Fruit fly (Drosophila melanogaster) whole organism, embryonic: ENCODE measurements around the gene CG9444.
A peak's percentile ranks its signal among the peaks of the same experiment; 100 is the strongest.

ENCODE experiments used
- BEAF-32 ChIP-seq: fragments of 200-800 bp; sonication (Bioruptor generic); optimal IDR thresholded peaks from 3 replicates; lab custom pipeline; 2017; ENCODE audit warnings: missing biosample characterization, missing genetic modification characterization, mild to moderate bottlenecking, moderate library complexity, missing genetic modification reagents
- CG11456 ChIP-seq: fragments of 200-800 bp; sonication (Bioruptor generic); IDR thresholded peaks from 3 replicates; pipeline ENCODE4 v1.3.6; 2022; ENCODE audit warnings: missing biosample characterization, missing genetic modification characterization
- CG12236 ChIP-seq: fragments of 200-800 bp; sonication (Bioruptor generic); optimal IDR thresholded peaks from 2 replicates; lab custom pipeline; 2016; ENCODE audit warnings: missing biosample characterization, missing genetic modification characterization
- CG13287 ChIP-seq: fragments of 200-800 bp; sonication (Bioruptor generic); IDR thresholded peaks from 2 replicates; pipeline ENCODE4 v1.3.6; 2022; ENCODE audit warnings: missing biosample characterization, missing genetic modification characterization; ENCODE audit not compliant: partially characterized antibody
- CG15011 ChIP-seq: fragments of 200-800 bp; sonication (Bioruptor generic); optimal IDR thresholded peaks from 3 replicates; lab custom pipeline; 2018; ENCODE audit warnings: missing biosample characterization, mild to moderate bottlenecking, missing genetic modification characterization
- CG1529 ChIP-seq: fragments of 200-800 bp; sonication (Bioruptor generic); optimal IDR thresholded peaks from 3 replicates; lab custom pipeline; 2018; ENCODE audit warnings: missing biosample characterization, missing genetic modification characterization
- CG17186 ChIP-seq: fragments of 200-800 bp; sonication (Bioruptor generic); optimal IDR thresholded peaks from 3 replicates; lab custom pipeline; 2017; ENCODE audit warnings: missing biosample characterization, missing genetic modification reagents, missing genetic modification characterization
- CG17359 ChIP-seq: fragments of 200-800 bp; sonication (Bioruptor generic); optimal IDR thresholded peaks from 3 replicates; lab custom pipeline; 2018; ENCODE audit warnings: missing biosample characterization, mild to moderate bottlenecking, missing genetic modification characterization, moderate library complexity
- CG17829 ChIP-seq: fragments of 200-800 bp; optimal IDR thresholded peaks from 2 replicates; lab custom pipeline; 2019; ENCODE audit warnings: missing biosample characterization, mild to moderate bottlenecking, missing genetic modification characterization, moderate library complexity
- CG2116 ChIP-seq: fragments of 200-800 bp; sonication (Bioruptor generic); optimal IDR thresholded peaks from 3 replicates; lab custom pipeline; 2018; ENCODE audit warnings: missing biosample characterization, mild to moderate bottlenecking, missing genetic modification characterization
- CG30403 ChIP-seq: fragments of 200-800 bp; sonication (Bioruptor generic); optimal IDR thresholded peaks from 3 replicates; lab custom pipeline; 2016; ENCODE audit warnings: missing biosample characterization, missing genetic modification characterization
- CG33557 ChIP-seq: fragments of 200-800 bp; sonication (Bioruptor generic); optimal IDR thresholded peaks from 2 replicates; lab custom pipeline; 2019; ENCODE audit warnings: missing biosample characterization, mild to moderate bottlenecking, missing genetic modification characterization, moderate library complexity
- CG3995 ChIP-seq: fragments of 200-800 bp; sonication (Bioruptor generic); optimal IDR thresholded peaks from 3 replicates; lab custom pipeline; 2016; ENCODE audit warnings: missing biosample characterization, missing genetic modification characterization
- CG42726 ChIP-seq: fragments of 200-800 bp; sonication (Bioruptor generic); IDR thresholded peaks from 2 replicates; pipeline ENCODE4 v1.3.6; 2022; ENCODE audit warnings: missing biosample characterization, missing genetic modification characterization; ENCODE audit not compliant: partially characterized antibody
- CG4617 ChIP-seq: fragments of 200-800 bp; sonication (Bioruptor generic); optimal IDR thresholded peaks from 3 replicates; lab custom pipeline; 2016; ENCODE audit warnings: missing biosample characterization, missing genetic modification characterization, borderline replicate concordance
- CG5180 ChIP-seq: fragments of 200-800 bp; sonication (Bioruptor generic); optimal IDR thresholded peaks from 3 replicates; lab custom pipeline; 2017; ENCODE audit warnings: missing biosample characterization, missing genetic modification characterization, mild to moderate bottlenecking, moderate library complexity, missing genetic modification reagents
- CG6272 ChIP-seq: fragments of 200-800 bp; sonication (Bioruptor generic); IDR thresholded peaks from 2 replicates; pipeline ENCODE4 v1.3.6; 2022; ENCODE audit warnings: missing biosample characterization, missing genetic modification characterization
- CG8089 ChIP-seq: fragments of 200-800 bp; sonication (Bioruptor generic); optimal IDR thresholded peaks from 3 replicates; lab custom pipeline; 2016; ENCODE audit warnings: missing biosample characterization, missing genetic modification characterization
- CG8290 ChIP-seq, 3 experiments: fragments of 200-800 bp; sonication (Bioruptor generic); optimal IDR thresholded peaks; 2 replicates each; lab custom pipeline; 2016 to 2019; ENCODE audit warnings: missing biosample characterization in 3 of 3, missing genetic modification characterization in 3 of 3, mild to moderate bottlenecking in 2 of 3, moderate library complexity in 1 of 3
- CG8359 ChIP-seq: fragments of 200-800 bp; sonication (Bioruptor generic); optimal IDR thresholded peaks from 2 replicates; lab custom pipeline; 2017; ENCODE audit warnings: missing biosample characterization, mild to moderate bottlenecking, missing genetic modification characterization, borderline replicate concordance
- CHES-1-like ChIP-seq: fragments of 200-800 bp; sonication (Bioruptor generic); optimal IDR thresholded peaks from 2 replicates; lab custom pipeline; 2016; ENCODE audit warnings: missing biosample characterization, missing genetic modification characterization
- Ets97D ChIP-seq: fragments of 200-800 bp; sonication (Bioruptor generic); optimal IDR thresholded peaks from 3 replicates; lab custom pipeline; 2016; ENCODE audit warnings: missing biosample characterization, missing genetic modification characterization
- Fer1 ChIP-seq: fragments of 200-800 bp; sonication (Bioruptor generic); optimal IDR thresholded peaks from 2 replicates; lab custom pipeline; 2017; ENCODE audit warnings: missing biosample characterization, mild to moderate bottlenecking, missing genetic modification characterization
- H15 ChIP-seq: fragments of 200-800 bp; sonication (Bioruptor generic); IDR thresholded peaks from 3 replicates; pipeline ENCODE4 v1.3.6; 2022; ENCODE audit warnings: missing biosample characterization, missing genetic modification characterization
- HLH4C ChIP-seq: fragments of 200-800 bp; sonication (Bioruptor generic); IDR thresholded peaks from 3 replicates; pipeline ENCODE4 v1.3.6; 2022; ENCODE audit warnings: missing biosample characterization, missing genetic modification characterization; ENCODE audit not compliant: partially characterized antibody
- MBD-R2 ChIP-seq: fragments of 200-800 bp; sonication (Bioruptor generic); IDR thresholded peaks from 2 replicates; pipeline ENCODE4 v1.3.6; 2022; ENCODE audit warnings: missing biosample characterization, missing genetic modification characterization
- Med ChIP-seq: fragments of 200-800 bp; sonication (Bioruptor generic); peaks from one replicate; lab custom pipeline; 2016; ENCODE audit warnings: missing biosample characterization, missing genetic modification characterization, mild to moderate bottlenecking, inconsistent platforms, moderate library complexity
- NfI ChIP-seq: fragments of 200-800 bp; sonication (Bioruptor generic); optimal IDR thresholded peaks from 3 replicates; lab custom pipeline; 2018; ENCODE audit warnings: missing biosample characterization, mild to moderate bottlenecking, missing genetic modification characterization, moderate library complexity
- Opbp ChIP-seq: fragments of 200-800 bp; sonication (Bioruptor generic); IDR thresholded peaks from 3 replicates; pipeline ENCODE4 v1.3.6; 2022; ENCODE audit warnings: missing biosample characterization, missing genetic modification characterization; ENCODE audit not compliant: partially characterized antibody
- Pdp1 ChIP-seq, 2 experiments: fragments of 200-800 bp; sonication (Bioruptor generic); optimal IDR thresholded peaks; 3 replicates each; lab custom pipeline; 2016; ENCODE audit warnings: missing biosample characterization in 2 of 2, missing genetic modification characterization in 2 of 2, mild to moderate bottlenecking in 1 of 2, moderate library complexity in 1 of 2
- Scr ChIP-seq: fragments of 200-800 bp; sonication (Bioruptor generic); IDR thresholded peaks from 2 replicates; pipeline ENCODE4 v1.3.6; 2022; ENCODE audit warnings: missing biosample characterization, missing genetic modification characterization; ENCODE audit not compliant: partially characterized antibody
- Six4 ChIP-seq: fragments of 200-800 bp; sonication (Bioruptor generic); optimal IDR thresholded peaks from 2 replicates; lab custom pipeline; 2016; ENCODE audit warnings: missing biosample characterization, missing genetic modification characterization
- Ssrp ChIP-seq: fragments of 200-800 bp; sonication (Bioruptor generic); optimal IDR thresholded peaks from 2 replicates; lab custom pipeline; 2018; ENCODE audit warnings: missing biosample characterization, mild to moderate bottlenecking, missing genetic modification characterization, moderate library complexity
- Stat92E ChIP-seq, 3 experiments: fragments of >200 bp in 2 of 3; fragments of 200-800 bp in 1 of 3; sonication (Bioruptor generic) in 1 of 3; optimal IDR thresholded peaks; 2 replicates each; lab custom pipeline; 2017 to 2019; ENCODE audit warnings: missing biosample characterization in 3 of 3, missing genetic modification characterization in 3 of 3, mild to moderate bottlenecking in 1 of 3, moderate library complexity in 1 of 3
- ash1 ChIP-seq: fragments of 200-800 bp; sonication (Bioruptor generic); optimal IDR thresholded peaks from 2 replicates; lab custom pipeline; 2018; ENCODE audit warnings: missing biosample characterization, mild to moderate bottlenecking, missing genetic modification characterization
- cato ChIP-seq: fragments of 200-800 bp; sonication (Bioruptor generic); optimal IDR thresholded peaks from 2 replicates; lab custom pipeline; 2016; ENCODE audit warnings: missing biosample characterization, missing genetic modification characterization, borderline replicate concordance
- chinmo ChIP-seq: fragments of 200-800 bp; sonication (Bioruptor generic); IDR thresholded peaks from 4 replicates; pipeline ENCODE4 v1.3.6; 2022; ENCODE audit warnings: missing biosample characterization, missing genetic modification characterization; ENCODE audit not compliant: partially characterized antibody
- en ChIP-seq: fragments of 200-800 bp; sonication (Bioruptor generic); optimal IDR thresholded peaks from 2 replicates; lab custom pipeline; 2016; ENCODE audit warnings: missing biosample characterization, missing genetic modification characterization
- hbn ChIP-seq: fragments of 200-800 bp; sonication (Bioruptor generic); IDR thresholded peaks from 2 replicates; pipeline ENCODE4 v1.3.6; 2022; ENCODE audit warnings: missing biosample characterization, missing genetic modification characterization; ENCODE audit not compliant: partially characterized antibody
- jigr1 ChIP-seq: fragments of 200-800 bp; sonication (Bioruptor generic); IDR thresholded peaks from 3 replicates; pipeline ENCODE4 v1.3.6; 2022; ENCODE audit warnings: missing biosample characterization, missing genetic modification characterization
- mam ChIP-seq: fragments of 200-800 bp; sonication (Bioruptor generic); optimal IDR thresholded peaks from 3 replicates; lab custom pipeline; 2016; ENCODE audit warnings: missing biosample characterization, missing genetic modification characterization
- mirr ChIP-seq: fragments of 200-800 bp; sonication (Bioruptor generic); optimal IDR thresholded peaks from 3 replicates; lab custom pipeline; 2018; ENCODE audit warnings: missing biosample characterization, mild to moderate bottlenecking, missing genetic modification characterization
- row ChIP-seq: fragments of 200-800 bp; sonication (Bioruptor generic); IDR thresholded peaks from 3 replicates; pipeline ENCODE4 v1.3.6; 2022; ENCODE audit warnings: missing biosample characterization, missing genetic modification characterization
- sens ChIP-seq: fragments of 200-800 bp; sonication (Bioruptor generic); peaks from one replicate; lab custom pipeline; 2016; ENCODE audit warnings: missing biosample characterization, missing genetic modification characterization
- vnd ChIP-seq: fragments of 200-800 bp; sonication (Bioruptor generic); IDR thresholded peaks from 3 replicates; pipeline ENCODE4 v1.3.6; 2022; ENCODE audit warnings: missing biosample characterization, missing genetic modification characterization; ENCODE audit not compliant: partially characterized antibody
- yki ChIP-seq: fragments of >200 bp; optimal IDR thresholded peaks from 3 replicates; lab custom pipeline; 2018
- zen2 ChIP-seq: fragments of 200-800 bp; sonication (Bioruptor generic); IDR thresholded peaks from 3 replicates; pipeline ENCODE4 v1.3.6; 2022; ENCODE audit warnings: missing biosample characterization, missing genetic modification characterization; ENCODE audit not compliant: partially characterized antibody

Gene CG9444

DNA sequence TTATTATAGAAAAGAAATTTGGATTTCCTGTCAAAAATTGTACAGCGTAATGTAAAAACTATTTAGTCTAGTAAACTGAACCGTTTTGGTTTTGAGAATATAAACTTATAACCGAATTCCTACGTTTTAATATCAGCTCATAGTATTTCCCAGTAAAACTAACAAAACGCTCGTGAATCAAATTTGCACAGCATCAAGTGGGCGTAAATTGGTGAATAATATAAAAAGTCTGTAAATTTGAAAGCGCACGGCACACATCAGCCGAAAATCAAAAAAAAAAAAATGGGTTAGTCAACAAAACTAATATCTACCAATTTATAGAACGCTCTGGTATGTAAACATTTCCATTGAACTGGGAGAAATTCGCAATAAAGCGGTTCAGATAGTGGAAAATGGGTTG, 46.2 kb downstream of the CG9444 start, which contains the start of gene Dh44:
Gene Dh44 (plus strand): TSS at position 301 of the 400 bp plus-strand sequence.
- TF ChIP-seq sens (GFP tag; lab: Kevin White, UChicago) = no peak
- no peak for TF ChIP-seq CG17359 (tag; lab: Kevin White, UChicago)
- TF ChIP-seq CG30403 (GFP tag; lab: Kevin White, UChicago) = no peak
- TF ChIP-seq CG5180 (GFP tag; lab: Kevin White, UChicago) = no peak
- TF ChIP-seq CG42726 (GFP tag; lab: Robert Waterston, UW) = peak; percentile 7; the same call in 1 of the 2 replicates
- no peak for TF ChIP-seq mirr (GFP tag; lab: Kevin White, UChicago)
- TF ChIP-seq Opbp (GFP tag; lab: Robert Waterston, UW) = no peak

DNA sequence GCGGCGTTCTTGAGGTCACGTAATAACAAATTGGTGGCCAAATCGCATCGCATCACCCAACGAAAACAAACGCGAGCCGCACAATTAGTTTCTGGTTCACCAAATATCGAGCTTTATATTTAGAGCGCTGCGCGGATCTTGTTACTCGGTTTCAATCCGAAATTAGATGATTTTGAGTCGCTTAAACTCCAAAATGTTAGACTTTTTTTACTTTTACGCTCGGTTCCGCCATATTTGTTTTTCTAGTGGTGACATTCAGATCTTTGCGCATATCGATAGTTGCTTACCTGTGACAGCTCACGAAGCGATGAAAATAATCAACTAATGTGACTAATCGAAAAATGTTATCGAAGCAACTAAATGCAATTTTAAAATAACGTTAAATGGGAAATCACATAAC, 46.7 kb downstream of the CG9444 start, which contains the start of gene Scm:
Gene Scm (minus strand): TSS at position 251 of the 400 bp plus-strand sequence.
- TF ChIP-seq CG12236 (GFP tag; lab: Kevin White, UChicago) (no peak), Six4 (GFP tag; lab: Kevin White, UChicago) (no peak), MBD-R2 (GFP tag; lab: Robert Waterston, UW) (peak; percentile 75), CG3995 (peak; percentile 99), jigr1 (no peak), CG13287 (GFP tag; lab: Robert Waterston, UW) (peak; percentile 97), cato (GFP tag; lab: Kevin White, UChicago) (no peak), chinmo (GFP tag; lab: Robert Waterston, UW) (peak; percentile 78; the same call in 1 of the 4 replicates), CG17829 (tag; lab: Kevin White, UChicago) (peak; percentile 50), CG8290 (GFP tag; optimal IDR thresholded peaks at IDR 0.05; lab: Kevin White, UChicago) (peak; percentile 48), CG8290 (tag; optimal IDR thresholded peaks at IDR 0.05; lab: Kevin White, UChicago) (no peak), CG8089 (GFP tag; lab: Kevin White, UChicago) (no peak), en (GFP tag; lab: Kevin White, UChicago) (no peak), BEAF-32 (GFP tag; lab: Kevin White, UChicago) (peak; percentile 91), CG2116 (GFP tag; lab: Kevin White, UChicago) (peak; percentile 96), ash1 (GFP tag; lab: Kevin White, UChicago) (no peak), CG11456 (GFP tag; lab: Robert Waterston, UW) (no peak), zen2 (GFP tag; lab: Robert Waterston, UW) (peak; percentile 89), CG6272 (GFP tag; lab: Robert Waterston, UW) (0 out of 2 replicates have a peak, but pooled peaks have one; percentile 35), H15 (GFP tag; lab: Robert Waterston, UW) (no peak), yki (no peak), CG17186 (peak; percentile 85), NfI (GFP tag; lab: Kevin White, UChicago) (no peak), row (GFP tag; lab: Robert Waterston, UW) (peak; percentile 54), Ets97D (GFP tag; lab: Kevin White, UChicago) (peak; percentile 92), Stat92E (GFP tag; optimal IDR thresholded peaks at IDR 0.05; lab: Kevin White, UChicago) (peak in 1 of 3 experiments; percentile 11), Fer1 (GFP tag; lab: Kevin White, UChicago) (peak; percentile 39), CG1529 (GFP tag; lab: Kevin White, UChicago) (no peak), Scr (peak; percentile 88), Med (peak; percentile 58), CG4617 (GFP tag; lab: Kevin White, UChicago) (peak; percentile 74), mam (GFP tag; lab: Kevin White, UChicago) (no peak), Pdp1 (GFP tag; optimal IDR thresholded peaks at IDR 0.05; lab: Kevin White, UChicago) (peak in 1 of 2 experiments; percentile 89), CG33557 (GFP tag; lab: Kevin White, UChicago) (peak; percentile 4), CG8359 (GFP tag; lab: Kevin White, UChicago) (no peak), Ssrp (tag; lab: Kevin White, UChicago) (no peak), HLH4C (GFP tag; lab: Robert Waterston, UW) (peak; percentile 87), hbn (GFP tag; lab: Robert Waterston, UW) (peak; percentile 92), CHES-1-like (GFP tag; lab: Kevin White, UChicago) (peak; percentile 65), CG15011 (GFP tag; lab: Kevin White, UChicago) (no peak), vnd (GFP tag; lab: Robert Waterston, UW) (peak; percentile 78)
